Worm (Caenorhabditis elegans) whole organism, young adult: ENCODE measurements around the gene nhr-129.

ENCODE experiments used
- B0035.1 ChIP-seq: sonication (generic microtip); optimal IDR thresholded peaks from 2 replicates; lab custom pipeline; 2016; ENCODE audit warnings: missing genetic modification characterization, mild to moderate bottlenecking, missing compliant biosample characterization, missing genotype, missing genetic modification reagents
- B0336.3 ChIP-seq: fragments of 200-800 bp; sonication (Bioruptor generic); IDR thresholded peaks from 2 replicates; pipeline ENCODE4 v1.3.6; 2022; ENCODE audit warnings: missing genetic modification characterization, missing compliant biosample characterization
- F39B2.1 ChIP-seq: fragments of 200-800 bp; sonication (Bioruptor generic); IDR thresholded peaks from 2 replicates; pipeline ENCODE4 v1.3.6; 2022; ENCODE audit warnings: missing genetic modification reagents, missing genetic modification characterization, missing compliant biosample characterization
- F52B5.7 ChIP-seq: sonication (generic microtip); optimal IDR thresholded peaks from 2 replicates; lab custom pipeline; 2016; ENCODE audit warnings: mild to moderate bottlenecking, missing genetic modification characterization, missing compliant biosample characterization
- F57A8.1 ChIP-seq: fragments of 200-800 bp; sonication (Bioruptor generic); optimal IDR thresholded peaks from 2 replicates; lab custom pipeline; 2018; ENCODE audit warnings: mild to moderate bottlenecking, missing genetic modification characterization, moderate library complexity, missing compliant biosample characterization
- akir-1 ChIP-seq: fragments of 200-800 bp; sonication (Bioruptor generic); optimal IDR thresholded peaks from 2 replicates; lab custom pipeline; 2018; ENCODE audit warnings: mild to moderate bottlenecking, missing genetic modification characterization, moderate library complexity, missing compliant biosample characterization
- ama-1 ChIP-seq, 3 experiments: fragments of 150-350 bp in 1 of 3; sonication (generic microtip) in 2 of 3; optimal IDR thresholded peaks; 2 replicates each; lab custom pipeline; 2014 to 2018; ENCODE audit warnings: missing biosample characterization in 2 of 3, missing genetic modification characterization in 2 of 3, missing genetic modification reagents in 2 of 3
- hlh-26 ChIP-seq: fragments of 200-800 bp; sonication (Bioruptor generic); conservative IDR thresholded peaks from 2 replicates; pipeline ENCODE4 v1.3.6; 2022; ENCODE audit warnings: missing genetic modification reagents, missing genetic modification characterization, missing compliant biosample characterization
- lsl-1 ChIP-seq: fragments of 200-800 bp; sonication (Bioruptor generic); optimal IDR thresholded peaks from 2 replicates; lab custom pipeline; 2018; ENCODE audit warnings: mild to moderate bottlenecking, missing genetic modification characterization, moderate library complexity, missing compliant biosample characterization
- mcd-1 ChIP-seq: fragments of 200-800 bp; sonication (Bioruptor generic); IDR thresholded peaks from 2 replicates; pipeline ENCODE4 v1.3.6; 2022; ENCODE audit warnings: missing genetic modification reagents, missing genetic modification characterization, missing compliant biosample characterization
- nfya-1 ChIP-seq: sonication (generic microtip); optimal IDR thresholded peaks from 2 replicates; lab custom pipeline; 2017; ENCODE audit warnings: antibody characterized with exemption, missing compliant biosample characterization, missing genetic modification characterization, borderline replicate concordance; ENCODE audit not compliant: insufficient read depth
- rec-8 ChIP-seq, 2 experiments: sonication (generic microtip); optimal IDR thresholded peaks; 2 replicates each; lab custom pipeline; 2016; ENCODE audit warnings: mild to moderate bottlenecking in 2 of 2, missing genetic modification characterization in 2 of 2, missing genetic modification reagents in 2 of 2, missing genotype in 2 of 2, missing biosample characterization in 1 of 2, missing compliant biosample characterization in 1 of 2, moderate library complexity in 1 of 2
- repo-1 ChIP-seq: sonication (generic microtip); optimal IDR thresholded peaks from 2 replicates; lab custom pipeline; 2017; ENCODE audit warnings: mild to moderate bottlenecking, missing genetic modification characterization, missing compliant biosample characterization
- snpc-1.3 ChIP-seq: sonication (generic microtip); optimal IDR thresholded peaks from 2 replicates; lab custom pipeline; 2017; ENCODE audit warnings: missing genetic modification characterization, mild to moderate bottlenecking, missing compliant biosample characterization, antibody characterized with exemption, moderate library complexity, missing genotype, missing genetic modification reagents; ENCODE audit not compliant: insufficient read depth

ce11 chrV:13334447-13334846 is 3.6 kb upstream of the nhr-129 start:
- TF ChIP-seq ama-1 (optimal IDR thresholded peaks at IDR 0.05; lab: Kevin White, UChicago) = no peak
- TF ChIP-seq ama-1 (GFP tag; optimal IDR thresholded peaks at IDR 0.05; lab: Kevin White, UChicago) = no peak
- TF ChIP-seq lsl-1 (GFP tag; lab: Kevin White, UChicago) = no peak
- no peak for TF ChIP-seq F57A8.1 (GFP tag; lab: Kevin White, UChicago)
- no peak for TF ChIP-seq snpc-1.3 (tag; lab: Kevin White, UChicago)
- no peak for TF ChIP-seq F52B5.7 (tag; lab: Kevin White, UChicago)
- TF ChIP-seq repo-1 = no peak
- TF ChIP-seq rec-8 (tag; optimal IDR thresholded peaks at IDR 0.05; lab: Kevin White, UChicago) = no peak
- TF ChIP-seq hlh-26 (GFP tag; lab: Robert Waterston, UW) = no peak
- TF ChIP-seq B0336.3 (GFP tag; lab: Robert Waterston, UW) = no peak
- TF ChIP-seq akir-1 = no peak
- no peak for TF ChIP-seq mcd-1 (GFP tag; lab: Robert Waterston, UW)
- TF ChIP-seq nfya-1 = no peak
- no peak for TF ChIP-seq F39B2.1 (GFP tag; lab: Robert Waterston, UW)
- TF ChIP-seq B0035.1 (tag; lab: Kevin White, UChicago) = no peak
